Fruit fly (Drosophila melanogaster) whole organism, pupa: Measurements from ENCODE around the gene enc.

Source experiments
- CG13204 ChIP-seq: fragments of 200-800 bp; sonication (Bioruptor generic); optimal IDR thresholded peaks from 2 replicates; lab custom pipeline; 2018; ENCODE audit warnings: missing biosample characterization, mild to moderate bottlenecking, missing genetic modification characterization, moderate library complexity
- CG15710 ChIP-seq: fragments of 200-800 bp; sonication (Bioruptor generic); optimal IDR thresholded peaks from 2 replicates; lab custom pipeline; 2018; ENCODE audit warnings: missing biosample characterization, mild to moderate bottlenecking, missing genetic modification characterization, moderate library complexity
- CG4496 ChIP-seq: fragments of 200-800 bp; sonication (Bioruptor generic); IDR thresholded peaks from 3 replicates; pipeline ENCODE4 v1.3.6; 2022; ENCODE audit warnings: missing biosample characterization, missing genetic modification characterization
- Pif1A ChIP-seq: fragments of 200-800 bp; sonication (Bioruptor generic); optimal IDR thresholded peaks from 3 replicates; lab custom pipeline; 2016; ENCODE audit warnings: missing biosample characterization, missing genetic modification characterization
- gl ChIP-seq: fragments of 200-800 bp; sonication (Bioruptor generic); optimal IDR thresholded peaks from 2 replicates; lab custom pipeline; 2018; ENCODE audit warnings: missing biosample characterization, mild to moderate bottlenecking, missing genetic modification characterization

- TF ChIP-seq gl (tag; lab: Kevin White, UChicago): no peak
- TF ChIP-seq CG13204 (GFP tag; lab: Kevin White, UChicago): no peak
- TF ChIP-seq CG4496 (GFP tag; lab: Robert Waterston, UW): no peak
- TF ChIP-seq Pif1A: no peak
- no peak for TF ChIP-seq CG15710
Observed at dm6 chr3L:3847810-3848326, 29.4 kb downstream of the enc start.
